Fruit fly (Drosophila melanogaster) whole organism, prepupa: ENCODE results near the gene CG10958.

Experiments
- CG32006 ChIP-seq: fragments of 200-800 bp; sonication (Bioruptor generic); optimal IDR thresholded peaks from 3 replicates; lab custom pipeline; 2017; ENCODE audit warnings: missing biosample characterization, mild to moderate bottlenecking, missing genetic modification characterization
- CG6808 ChIP-seq: fragments of 200-800 bp; sonication (Bioruptor generic); optimal IDR thresholded peaks from 3 replicates; lab custom pipeline; 2017; ENCODE audit warnings: missing biosample characterization, missing genetic modification characterization, mild to moderate bottlenecking, moderate library complexity, missing genetic modification reagents
- CG6854 ChIP-seq: fragments of 200-800 bp; sonication (Bioruptor generic); optimal IDR thresholded peaks from 2 replicates; lab custom pipeline; 2017; ENCODE audit warnings: missing biosample characterization, mild to moderate bottlenecking, missing genetic modification characterization
- svp ChIP-seq: fragments of 200-800 bp; sonication (Bioruptor generic); peaks from one replicate; lab custom pipeline; 2016; ENCODE audit warnings: missing biosample characterization, missing genetic modification characterization

Gene CG10958

DNA sequence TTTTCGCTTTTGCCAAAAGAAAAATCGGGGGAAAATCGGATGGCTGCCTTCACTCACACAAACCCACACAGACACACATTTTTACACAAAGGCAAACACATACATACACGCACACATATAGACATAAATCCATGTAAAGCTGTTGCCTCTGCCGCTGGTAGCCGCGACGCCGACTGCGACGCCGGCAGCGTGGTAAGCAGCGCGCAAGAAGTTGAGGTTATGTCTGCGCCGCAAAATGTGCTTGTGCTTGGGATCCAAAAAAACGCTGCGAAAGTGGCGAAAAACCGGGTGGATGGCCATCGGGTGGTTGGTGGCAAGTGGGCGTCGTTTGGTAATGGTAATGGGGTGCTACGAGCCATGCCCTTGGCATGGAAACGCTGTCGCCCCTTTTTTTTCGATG is 47.8 kb downstream of the CG10958 start:
- peak; percentile 41 for TF ChIP-seq svp (GFP tag; lab: Kevin White, UChicago)
- TF ChIP-seq CG6854 (GFP tag; lab: Kevin White, UChicago), result no peak
- TF ChIP-seq CG32006 (GFP tag; lab: Kevin White, UChicago), result no peak
- no peak for TF ChIP-seq CG6808
- TF ChIP-seq, all 60 proteins: peak for 1
